Fruit fly (Drosophila melanogaster): ENCODE measurements around the gene CG15208.
"Not testable (repeated sequence)": the region's sequence is repeated elsewhere in the genome, so short reads cannot be mapped to it uniquely, and the experiment has no call there.

CG15208 gene

dm6 chrX:10936599-10936998 lies 36.8 kb downstream of the CG15208 start:
- no peak for TF ChIP-seq Dfd (GFP tag; optimal IDR thresholded peaks at IDR 0.05)
- TF ChIP-seq ey (GFP tag; optimal IDR thresholded peaks at IDR 0.05) = peak; percentile 62
- TF ChIP-seq N (GFP tag; optimal IDR thresholded peaks at IDR 0.05) = no peak
- TF ChIP-seq CG32264 (GFP tag; optimal IDR thresholded peaks at IDR 0.05) = no peak
- no peak for TF ChIP-seq sage (GFP tag; optimal IDR thresholded peaks at IDR 0.05)
- TF ChIP-seq Abd-B (GFP tag; optimal IDR thresholded peaks at IDR 0.05) = no peak
- peak; percentile 60 for TF ChIP-seq h (GFP tag; optimal IDR thresholded peaks at IDR 0.05)
- no peak for TF ChIP-seq dl (GFP tag; optimal IDR thresholded peaks at IDR 0.05; ENCODE audit: insufficient read depth in 1 of 2, partially characterized antibody in 2 of 2)
- peak; percentile 61 for TF ChIP-seq OdsH (GFP tag; optimal IDR thresholded peaks at IDR 0.05)
- TF ChIP-seq Hnf4 (GFP tag; optimal IDR thresholded peaks at IDR 0.05) = peak; percentile 68
- TF ChIP-seq Jra (GFP tag; optimal IDR thresholded peaks at IDR 0.05) = no peak
- TF ChIP-seq CrebA (GFP tag; optimal IDR thresholded peaks at IDR 0.05; ENCODE audit: borderline replicate concordance) = no peak
- TF ChIP-seq Rel (GFP tag; optimal IDR thresholded peaks at IDR 0.05) = no peak
- TF ChIP-seq Rel (tag; optimal IDR thresholded peaks at IDR 0.05) = no peak
- TF ChIP-seq dsf (GFP tag; optimal IDR thresholded peaks at IDR 0.05; ENCODE audit: borderline replicate concordance) = no peak
- peak; percentile 42 for TF ChIP-seq Sp1 (GFP tag; optimal IDR thresholded peaks at IDR 0.05)
- peak; percentile 46 for TF ChIP-seq HLH106 (tag; optimal IDR thresholded peaks at IDR 0.05)
- TF ChIP-seq Hr83 (GFP tag; optimal IDR thresholded peaks at IDR 0.05; ENCODE audit: poor library complexity, severe bottlenecking) = no peak
- no peak for TF ChIP-seq tai (GFP tag; optimal IDR thresholded peaks at IDR 0.05)
- TF ChIP-seq Myc (optimal IDR thresholded peaks at IDR 0.05) = no peak
- TF ChIP-seq fru (GFP tag; optimal IDR thresholded peaks at IDR 0.05) = peak; percentile 78
- TF ChIP-seq usp (GFP tag; optimal IDR thresholded peaks at IDR 0.05) = no peak
- TF ChIP-seq Vsx2 (GFP tag; optimal IDR thresholded peaks at IDR 0.05; ENCODE audit: partially characterized antibody) = no peak
- no peak for TF ChIP-seq Dif (GFP tag; optimal IDR thresholded peaks at IDR 0.05; ENCODE audit: partially characterized antibody)
- no peak for TF ChIP-seq CG9705 (GFP tag; optimal IDR thresholded peaks at IDR 0.05)
- TF ChIP-seq br (GFP tag; optimal IDR thresholded peaks at IDR 0.05) = peak; percentile 52
- no peak for TF ChIP-seq jim (GFP tag; optimal IDR thresholded peaks at IDR 0.05)
- TF ChIP-seq dmrt93B (GFP tag; optimal IDR thresholded peaks at IDR 0.05) = peak; percentile 21
- TF ChIP-seq psq (GFP tag; optimal IDR thresholded peaks at IDR 0.05) = peak; percentile 30
- no peak for TF ChIP-seq pan (optimal IDR thresholded peaks at IDR 0.05)
- TF ChIP-seq foxo (GFP tag; optimal IDR thresholded peaks at IDR 0.05) = peak in 1 of 2 experiments; percentile 76
- no peak for TF ChIP-seq Hr78 (GFP tag; optimal IDR thresholded peaks at IDR 0.05)
- no peak for TF ChIP-seq GATAd (GFP tag; optimal IDR thresholded peaks at IDR 0.05)
- TF ChIP-seq lola (GFP tag; optimal IDR thresholded peaks at IDR 0.05) = no peak
- TF ChIP-seq sv (GFP tag; optimal IDR thresholded peaks at IDR 0.05) = peak; percentile 55
- no peak for TF ChIP-seq Mio (GFP tag; optimal IDR thresholded peaks at IDR 0.05)
- TF ChIP-seq woc (GFP tag; optimal IDR thresholded peaks at IDR 0.05) = peak; percentile 37
- peak; percentile 64 for TF ChIP-seq rgr (GFP tag; optimal IDR thresholded peaks at IDR 0.05)

DNA sequence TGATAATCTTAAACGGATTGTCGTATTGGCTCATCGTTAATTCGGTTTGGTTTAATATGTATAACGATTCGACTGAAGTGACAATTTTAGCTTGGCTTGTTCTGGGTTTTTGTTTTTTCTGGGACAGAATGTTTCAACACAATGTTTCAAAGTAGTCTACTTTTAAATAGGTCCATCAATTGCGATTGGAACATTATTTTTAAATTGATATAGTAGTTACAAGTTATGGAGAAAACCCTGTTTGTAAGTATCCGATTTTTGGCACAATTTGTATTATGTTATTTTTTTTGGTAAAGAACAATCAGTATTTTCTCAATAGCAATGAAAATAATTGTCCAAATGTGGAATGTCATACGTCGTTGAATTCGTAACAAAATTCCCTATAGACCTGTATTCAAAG lies 51.2 kb downstream of the CG15208 start, which contains the start of gene Rab9Fa:
Gene Rab9Fa, minus strand, starts transcription at position 101 of the 400 bp plus-strand sequence.
- not testable (repeated sequence) for TF ChIP-seq ey (GFP tag; optimal IDR thresholded peaks at IDR 0.05); Myc (optimal IDR thresholded peaks at IDR 0.05); lola (GFP tag; optimal IDR thresholded peaks at IDR 0.05)

Measured in whole organism, wandering third instar larva.